Fruit fly (Drosophila melanogaster) whole organism, adult: ENCODE results near the gene Lcp65Ad.

Source experiments
- CG33017 ChIP-seq: fragments of 200-800 bp; sonication (Bioruptor generic); optimal IDR thresholded peaks from 2 replicates; lab custom pipeline; 2018; ENCODE audit warnings: missing biosample characterization, mild to moderate bottlenecking, missing genetic modification characterization, moderate library complexity
- Mnt ChIP-seq: fragments of 200-800 bp; sonication (Bioruptor generic); optimal IDR thresholded peaks from 2 replicates; lab custom pipeline; 2016; ENCODE audit warnings: missing biosample characterization, mild to moderate bottlenecking, missing genetic modification characterization
- bab1 ChIP-seq: fragments of 200-800 bp; sonication (Bioruptor generic); optimal IDR thresholded peaks from 3 replicates; lab custom pipeline; 2019; ENCODE audit warnings: missing biosample characterization, mild to moderate bottlenecking, missing genetic modification characterization, moderate library complexity
- cnc ChIP-seq, 2 experiments: fragments of >200 bp; optimal IDR thresholded peaks; 2 replicates each; lab custom pipeline; 2017
- kay ChIP-seq: fragments of 200-800 bp; sonication (Bioruptor generic); peaks from one replicate; lab custom pipeline; 2016; ENCODE audit warnings: missing biosample characterization, missing genetic modification characterization, borderline replicate concordance
- pad ChIP-seq: fragments of 200-800 bp; sonication (Bioruptor generic); optimal IDR thresholded peaks from 3 replicates; lab custom pipeline; 2017; ENCODE audit warnings: missing biosample characterization, missing genetic modification characterization, mild to moderate bottlenecking, moderate library complexity, missing genetic modification reagents
- tj ChIP-seq: fragments of 200-800 bp; sonication (Bioruptor generic); optimal IDR thresholded peaks from 3 replicates; lab custom pipeline; 2017; ENCODE audit warnings: missing biosample characterization, mild to moderate bottlenecking, missing genetic modification characterization, moderate library complexity

- TF ChIP-seq pad (no peak), Mnt (no peak), CG33017 (tag; lab: Kevin White, UChicago) (no peak), kay (GFP tag; lab: Kevin White, UChicago) (no peak), tj (no peak), cnc (optimal IDR thresholded peaks at IDR 0.05; lab: Kevin White, UChicago) (no peak), bab1 (GFP tag; lab: Kevin White, UChicago) (no peak)
Measured at dm6 chr3L:6105435-6105834, 37.8 kb upstream of the Lcp65Ad start.
